Fruit fly (Drosophila melanogaster): Measurements from ENCODE around the gene CG2991.

Gene CG2991

dm6 chr2L:2872968-2873728, 16.2 kb downstream of the CG2991 start (continued):
- TF ChIP-seq hb (GFP tag; IDR thresholded peaks at IDR 0.05; ENCODE audit: partially characterized antibody): no peak
- 0 out of 3 replicates have a peak, but pooled peaks have one; percentile 38 for TF ChIP-seq CG11093 (GFP tag; IDR thresholded peaks at IDR 0.05)
- TF ChIP-seq CG1832 (GFP tag; optimal IDR thresholded peaks at IDR 0.05): no peak
- no peak for TF ChIP-seq cwo (GFP tag; optimal IDR thresholded peaks at IDR 0.05)
- TF ChIP-seq CHES-1-like (GFP tag; optimal IDR thresholded peaks at IDR 0.05): peak; percentile 2
- TF ChIP-seq CG12391 (tag; optimal IDR thresholded peaks at IDR 0.05): no peak
- 0 out of 2 replicates have a peak, but pooled peaks have one; percentile 34 for TF ChIP-seq HLH3B (GFP tag; IDR thresholded peaks at IDR 0.05)
- no peak for TF ChIP-seq CG8924 (tag; optimal IDR thresholded peaks at IDR 0.05)
- peak; percentile 1 for TF ChIP-seq D19A (tag; optimal IDR thresholded peaks at IDR 0.05)
- TF ChIP-seq ro (GFP tag; IDR thresholded peaks at IDR 0.05): no peak
- no peak for TF ChIP-seq MESR4 (GFP tag; optimal IDR thresholded peaks at IDR 0.05)
- TF ChIP-seq Fer1 (GFP tag; optimal IDR thresholded peaks at IDR 0.05): no peak
- peak; percentile 43; the same call in 1 of the 2 replicates for TF ChIP-seq Xrp1 (GFP tag; IDR thresholded peaks at IDR 0.05)
- no peak for TF ChIP-seq CG10209 (GFP tag; optimal IDR thresholded peaks at IDR 0.05)
- TF ChIP-seq fd3F (GFP tag; optimal IDR thresholded peaks at IDR 0.05): no peak
- TF ChIP-seq Hr78 (GFP tag; optimal IDR thresholded peaks at IDR 0.05): peak in 1 of 2 experiments; percentile 66
- no peak for TF ChIP-seq Atf3 (GFP tag; optimal IDR thresholded peaks at IDR 0.05)
- no peak for TF ChIP-seq jumu (GFP tag; optimal IDR thresholded peaks at IDR 0.05)
- TF ChIP-seq CG8388 (GFP tag; optimal IDR thresholded peaks at IDR 0.05): no peak
- TF ChIP-seq Fer2 (tag; optimal IDR thresholded peaks at IDR 0.05): no peak
- TF ChIP-seq CG8359 (GFP tag; optimal IDR thresholded peaks at IDR 0.05; ENCODE audit: borderline replicate concordance): no peak
- TF ChIP-seq CG11560 (tag; IDR thresholded peaks at IDR 0.05): no peak
- TF ChIP-seq pum (GFP tag; optimal IDR thresholded peaks at IDR 0.05): peak; percentile 12
- TF ChIP-seq vvl (GFP tag; IDR thresholded peaks at IDR 0.05): peak; percentile 11; the same call in 1 of the 2 replicates
- TF ChIP-seq luna (GFP tag; optimal IDR thresholded peaks at IDR 0.05): peak; percentile 30
- no peak for TF ChIP-seq croc (GFP tag; conservative IDR thresholded peaks at IDR 0.05)
- TF ChIP-seq E2f2 (GFP tag; IDR thresholded peaks at IDR 0.05): peak; percentile 10; the same call in 1 of the 2 replicates
- TF ChIP-seq CG18262 (tag; optimal IDR thresholded peaks at IDR 0.05): peak; percentile 1
- no peak for TF ChIP-seq run (tag; optimal IDR thresholded peaks at IDR 0.05)
- no peak for TF ChIP-seq onecut (GFP tag; IDR thresholded peaks at IDR 0.05)
- TF ChIP-seq tup (GFP tag; optimal IDR thresholded peaks at IDR 0.05): no peak
- TF ChIP-seq Asciz (GFP tag; optimal IDR thresholded peaks at IDR 0.05): no peak
- TF ChIP-seq pita (GFP tag; optimal IDR thresholded peaks at IDR 0.05): no peak
- TF ChIP-seq CG2889 (GFP tag; IDR thresholded peaks at IDR 0.05): no peak
- no peak for TF ChIP-seq CG11723 (GFP tag; optimal IDR thresholded peaks at IDR 0.05)
- TF ChIP-seq CG12299 (tag; optimal IDR thresholded peaks at IDR 0.05): no peak
- TF ChIP-seq CG12155 (GFP tag; optimal IDR thresholded peaks at IDR 0.05): peak; percentile 1
- no peak for TF ChIP-seq psq (GFP tag; optimal IDR thresholded peaks at IDR 0.05)
- no peak for TF ChIP-seq Ets97D (GFP tag; optimal IDR thresholded peaks at IDR 0.05)
- TF ChIP-seq C15 (GFP tag; IDR thresholded peaks at IDR 0.05): no peak
- peak; percentile 21 for TF ChIP-seq CG4328 (GFP tag; optimal IDR thresholded peaks at IDR 0.05)
- TF ChIP-seq cas (GFP tag; IDR thresholded peaks at IDR 0.05): no peak
- no peak for TF ChIP-seq nerfin-1 (tag; optimal IDR thresholded peaks at IDR 0.05)
- peak; percentile 16 for TF ChIP-seq Oli (tag; optimal IDR thresholded peaks at IDR 0.05)
- peak; percentile 31; the same call in 1 of the 2 replicates for TF ChIP-seq Taf1 (GFP tag; IDR thresholded peaks at IDR 0.05)
- 0 out of 3 replicates have a peak, but pooled peaks have one; percentile 40 for TF ChIP-seq dysf (GFP tag; IDR thresholded peaks at IDR 0.05)
- TF ChIP-seq h (optimal IDR thresholded peaks at IDR 0.05): no peak
- TF ChIP-seq Meics (GFP tag; optimal IDR thresholded peaks at IDR 0.05): peak; percentile 63
- TF ChIP-seq CG17802 (tag; optimal IDR thresholded peaks at IDR 0.05): no peak

Measured in whole organism, embryonic.